Worm (Caenorhabditis elegans) whole organism, midembryonic: ENCODE measurements around the gene R07B7.8.
"Not testable (repeated sequence)": the region's sequence is repeated elsewhere in the genome, so short reads cannot be mapped to it uniquely, and the experiment has no call there.

ENCODE experiments used
- T22C8.4 ChIP-seq: fragments of 200-800 bp; sonication (Bioruptor generic); IDR thresholded peaks from 2 replicates; pipeline ENCODE4 v1.3.6; 2022; ENCODE audit warnings: missing genetic modification characterization, missing compliant biosample characterization
- cog-1 ChIP-seq: sonication (generic microtip); optimal IDR thresholded peaks from 2 replicates; lab custom pipeline; 2016; ENCODE audit warnings: missing genetic modification characterization, missing compliant biosample characterization
- flt-1 ChIP-seq: fragments of 200-800 bp; sonication (Bioruptor generic); IDR thresholded peaks from 2 replicates; pipeline ENCODE4 v1.3.6; 2022; ENCODE audit warnings: missing genetic modification characterization, missing compliant biosample characterization
- klf-2 ChIP-seq: fragments of 200-800 bp; sonication (Bioruptor generic); conservative IDR thresholded peaks from 2 replicates; pipeline ENCODE4 v1.3.6; 2022; ENCODE audit warnings: missing genetic modification reagents, missing genetic modification characterization, missing compliant biosample characterization
- med-1 ChIP-seq: sonication (generic microtip); optimal IDR thresholded peaks from 2 replicates; lab custom pipeline; 2017; ENCODE audit warnings: missing genetic modification characterization, mild to moderate bottlenecking, missing compliant biosample characterization, antibody characterized with exemption, missing genetic modification reagents; ENCODE audit not compliant: insufficient read depth
- ref-1 ChIP-seq: fragments of 200-800 bp; sonication (Bioruptor generic); conservative IDR thresholded peaks from 2 replicates; pipeline ENCODE4 v1.3.6; 2022; ENCODE audit warnings: missing genetic modification reagents, missing genetic modification characterization, missing compliant biosample characterization
- tab-1 ChIP-seq: fragments of 200-800 bp; sonication (Bioruptor generic); IDR thresholded peaks from 2 replicates; pipeline ENCODE4 v1.3.6; 2022; ENCODE audit warnings: missing genetic modification characterization, missing compliant biosample characterization
- ztf-23 ChIP-seq: fragments of 200-800 bp; sonication (Bioruptor generic); IDR thresholded peaks from 2 replicates; pipeline ENCODE4 v1.3.6; 2022; ENCODE audit warnings: missing genetic modification reagents, missing genetic modification characterization, missing compliant biosample characterization
- ztf-29 ChIP-seq: fragments of 200-800 bp; sonication (Bioruptor generic); IDR thresholded peaks from 2 replicates; pipeline ENCODE4 v1.3.6; 2022; ENCODE audit warnings: missing genetic modification reagents, missing genetic modification characterization, missing compliant biosample characterization

Gene R07B7.8

DNA sequence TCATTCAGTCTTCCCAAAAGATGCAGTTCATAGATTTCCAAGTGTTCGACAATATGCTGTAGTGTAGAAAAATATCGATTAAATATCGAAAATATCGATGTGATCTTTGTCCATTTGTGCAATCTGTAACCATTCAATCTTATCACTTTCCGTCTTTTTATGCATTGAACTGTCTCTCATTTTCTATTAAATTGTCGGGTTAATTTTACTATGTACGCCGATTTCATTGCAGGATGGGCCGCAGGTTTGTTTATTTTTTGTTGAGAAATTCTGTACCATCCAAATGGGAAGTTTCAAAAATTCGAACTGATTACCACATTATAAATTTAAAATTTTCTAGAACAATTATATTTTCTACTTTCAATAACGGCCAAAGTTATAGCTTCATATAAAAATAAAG is at the start of gene R07B7.8:
Gene R07B7.8, minus strand, starts transcription at position 101 of the 400 bp plus-strand sequence.
- TF ChIP-seq T22C8.4 (GFP tag; lab: Robert Waterston, UW): no peak
- no peak for TF ChIP-seq ztf-23 (GFP tag; lab: Robert Waterston, UW)
- TF ChIP-seq med-1 (GFP tag; lab: Kevin White, UChicago): no peak
- no peak for TF ChIP-seq klf-2 (GFP tag; lab: Robert Waterston, UW)
- no peak for TF ChIP-seq tab-1
- TF ChIP-seq ztf-29 (GFP tag; lab: Robert Waterston, UW): no peak
- TF ChIP-seq ref-1 (GFP tag; lab: Robert Waterston, UW): no peak
- no peak for TF ChIP-seq flt-1 (GFP tag; lab: Robert Waterston, UW)
- no peak for TF ChIP-seq cog-1

ce11 chrV:12131157-12131556 is 47.0 kb upstream of the R07B7.8 start, which contains the start of gene enpp-1:
Gene enpp-1 (plus strand): TSS chrV:12131457.
- TF ChIP-seq ref-1, T22C8.4, klf-2 (GFP tag; lab: Robert Waterston, UW): not testable (repeated sequence)

DNA sequence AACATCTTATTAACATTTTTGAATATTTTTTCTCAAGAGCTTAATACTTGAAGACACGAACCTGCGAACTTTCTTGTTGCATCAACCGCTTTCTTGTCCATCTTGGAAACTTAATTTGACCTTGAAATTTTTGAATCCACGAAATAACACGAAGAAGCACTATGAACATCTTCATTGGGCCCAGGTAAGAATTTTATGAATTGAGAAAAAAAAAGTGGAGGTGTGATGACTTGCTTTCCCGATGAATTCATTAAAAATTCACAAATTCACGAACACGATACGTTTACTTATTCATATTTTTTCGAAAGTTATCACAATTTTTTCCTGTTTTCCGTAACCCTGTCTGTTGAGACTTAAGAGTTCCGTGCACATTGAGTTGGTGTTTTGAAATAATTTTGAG is 46.6 kb upstream of the R07B7.8 start, which contains the start of gene C27A7.6:
Gene C27A7.6, minus strand, starts transcription at position 101 of the 400 bp plus-strand sequence.
- not testable (repeated sequence) for TF ChIP-seq ztf-29 (GFP tag; lab: Robert Waterston, UW); med-1 (GFP tag; lab: Kevin White, UChicago); klf-2 (GFP tag; lab: Robert Waterston, UW)

DNA sequence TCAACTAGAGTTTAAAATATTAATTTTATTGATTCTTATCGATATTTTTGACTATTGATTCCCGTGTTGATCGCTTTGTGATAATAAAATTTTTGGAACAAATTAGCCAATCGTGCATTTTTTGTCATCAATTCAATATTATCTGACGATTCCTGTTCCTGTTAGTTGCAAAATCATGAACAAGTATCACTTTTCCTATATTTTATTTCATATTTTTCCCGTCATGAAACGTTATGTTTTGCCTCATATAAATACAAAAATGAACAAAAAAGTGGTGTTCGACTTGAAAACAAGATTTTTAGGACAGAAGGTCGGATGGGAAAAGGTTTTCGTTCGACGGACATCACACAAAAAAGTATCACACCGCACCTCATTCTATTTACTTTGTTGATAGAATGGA is 37.2 kb upstream of the R07B7.8 start, which contains the start of gene C13C4.6:
Gene C13C4.6, plus strand, starts transcription at position 301 of the 400 bp plus-strand sequence.
- TF ChIP-seq ztf-23 (GFP tag; lab: Robert Waterston, UW): no peak
- TF ChIP-seq ref-1 (GFP tag; lab: Robert Waterston, UW): no peak
- no peak for TF ChIP-seq ztf-29 (GFP tag; lab: Robert Waterston, UW)
- no peak for TF ChIP-seq cog-1
- no peak for TF ChIP-seq klf-2 (GFP tag; lab: Robert Waterston, UW)
- TF ChIP-seq med-1 (GFP tag; lab: Kevin White, UChicago): no peak
- TF ChIP-seq tab-1: no peak
- no peak for TF ChIP-seq T22C8.4 (GFP tag; lab: Robert Waterston, UW)
- TF ChIP-seq flt-1 (GFP tag; lab: Robert Waterston, UW): no peak

ce11 chrV:12120381-12120780 is 36.3 kb upstream of the R07B7.8 start, which contains the start of gene C13C4.7:
Gene C13C4.7 (minus strand): TSS chrV:12120481.
- TF ChIP-seq tab-1 (no peak), med-1 (GFP tag; lab: Kevin White, UChicago) (no peak), ztf-29 (GFP tag; lab: Robert Waterston, UW) (no peak), ref-1 (GFP tag; lab: Robert Waterston, UW) (no peak), cog-1 (no peak), ztf-23 (GFP tag; lab: Robert Waterston, UW) (no peak), T22C8.4 (GFP tag; lab: Robert Waterston, UW) (no peak), klf-2 (GFP tag; lab: Robert Waterston, UW) (no peak), flt-1 (GFP tag; lab: Robert Waterston, UW) (no peak)

DNA sequence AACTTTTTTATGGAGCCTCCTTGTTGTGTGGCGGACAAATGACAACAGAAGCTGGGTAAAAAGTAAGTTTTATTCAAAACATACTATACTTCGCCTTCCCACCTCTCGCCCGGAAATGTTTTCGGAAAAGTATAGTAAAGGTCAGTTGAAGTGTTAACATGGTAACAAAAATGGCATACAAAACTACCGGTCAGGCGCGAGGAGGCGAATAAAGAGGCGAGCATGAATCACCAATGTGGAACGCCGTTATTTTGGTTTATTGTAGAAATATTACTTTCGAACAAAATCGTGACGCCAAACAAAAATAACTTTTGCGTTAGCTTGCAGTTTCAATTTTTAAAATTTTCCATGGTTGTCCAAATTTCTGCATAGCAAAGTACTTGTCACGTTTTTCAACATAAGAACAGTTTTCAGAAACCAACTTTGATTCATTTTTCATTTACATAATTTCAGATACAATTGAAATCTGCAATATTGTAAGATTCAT is 33.5 kb upstream of the R07B7.8 start, which contains the start of gene C13C4.8:
Gene C13C4.8, plus strand, starts transcription at position 437 of the 487 bp plus-strand sequence.
- TF ChIP-seq med-1 (GFP tag; lab: Kevin White, UChicago) (no peak), ztf-29 (GFP tag; lab: Robert Waterston, UW) (no peak), klf-2 (GFP tag; lab: Robert Waterston, UW) (no peak), flt-1 (GFP tag; lab: Robert Waterston, UW) (no peak), cog-1 (no peak), T22C8.4 (GFP tag; lab: Robert Waterston, UW) (no peak)

ce11 chrV:12115150-12115549 is 31.0 kb upstream of the R07B7.8 start:
- no peak for TF ChIP-seq cog-1

DNA sequence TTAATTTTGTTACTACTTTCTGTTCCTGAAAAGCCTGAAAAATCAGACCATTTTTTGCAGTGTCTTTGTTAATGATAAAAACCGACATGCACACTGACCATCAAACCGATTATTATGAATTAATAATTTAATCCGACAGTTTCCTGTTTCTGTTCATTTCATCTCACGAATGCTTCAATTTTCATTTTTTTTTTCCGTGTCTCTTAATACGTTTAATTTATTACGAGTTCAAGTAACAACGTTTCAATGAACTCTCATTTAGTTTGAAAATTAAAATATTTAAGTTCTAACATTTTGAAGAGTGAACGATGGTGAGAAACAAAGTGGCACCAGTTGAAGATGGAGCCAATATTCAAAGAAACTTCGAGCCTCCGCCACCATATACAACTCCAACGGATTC is 30.6 kb upstream of the R07B7.8 start, which contains the start of gene spin-1:
Gene spin-1, plus strand, starts transcription at position 301 of the 400 bp plus-strand sequence.
- TF ChIP-seq ztf-23 (GFP tag; lab: Robert Waterston, UW) (no peak), tab-1 (no peak), med-1 (GFP tag; lab: Kevin White, UChicago) (no peak)

DNA sequence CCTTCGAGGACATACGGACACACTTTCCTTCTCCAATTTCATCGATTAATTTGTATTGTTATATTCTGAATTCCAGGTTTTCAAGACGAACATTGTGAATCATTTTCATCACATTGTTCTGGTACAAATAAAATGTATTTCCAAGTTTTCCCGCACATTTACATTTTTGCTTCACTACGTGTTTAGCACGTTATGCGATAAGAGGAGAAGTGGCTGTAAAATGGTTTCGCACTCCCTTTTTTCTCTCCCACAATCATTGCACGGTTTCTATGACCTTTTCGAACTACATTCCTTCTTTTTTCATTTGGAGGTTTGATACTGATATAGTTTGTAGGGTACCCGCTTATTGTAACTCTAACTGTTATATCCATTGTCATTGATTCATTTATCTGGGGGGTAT is 29.6 kb upstream of the R07B7.8 start:
- TF ChIP-seq flt-1 (GFP tag; lab: Robert Waterston, UW) (no peak), ztf-29 (GFP tag; lab: Robert Waterston, UW) (no peak), med-1 (GFP tag; lab: Kevin White, UChicago) (no peak), tab-1 (no peak), T22C8.4 (GFP tag; lab: Robert Waterston, UW) (no peak), cog-1 (no peak), klf-2 (GFP tag; lab: Robert Waterston, UW) (no peak), ref-1 (GFP tag; lab: Robert Waterston, UW) (no peak), ztf-23 (GFP tag; lab: Robert Waterston, UW) (no peak)

DNA sequence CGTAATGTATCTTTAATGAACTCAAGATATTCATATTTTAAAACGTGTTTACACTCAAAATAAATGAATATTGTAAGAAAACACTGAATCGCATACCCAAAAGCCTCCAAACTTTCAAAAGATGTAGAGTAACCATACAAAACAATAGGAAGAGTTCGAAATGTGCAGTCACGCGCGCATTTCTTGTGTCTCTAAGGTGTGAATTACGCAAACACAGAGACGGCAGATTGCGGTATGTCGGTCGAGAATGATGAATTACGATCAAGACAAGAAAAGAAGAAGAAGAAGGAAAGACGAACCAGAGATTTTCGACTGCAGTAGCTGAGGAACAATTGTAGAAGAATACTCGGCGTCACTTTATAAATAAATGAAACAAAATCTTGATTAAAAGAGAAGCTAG is 27.3 kb upstream of the R07B7.8 start, which contains the start of gene lhpp-1:
Gene lhpp-1, minus strand, starts transcription at position 354 of the 400 bp plus-strand sequence.
- TF ChIP-seq tab-1 (no peak), ref-1 (GFP tag; lab: Robert Waterston, UW) (no peak)
